Worm (Caenorhabditis elegans) whole organism, dauer: Measurements from ENCODE around the gene F21H7.12.

Experiments used
- unc-62 ChIP-seq: sonication (generic microtip); optimal IDR thresholded peaks from 2 replicates; lab custom pipeline; 2017; ENCODE audit warnings: missing biosample characterization, missing genetic modification reagents, missing genetic modification characterization

F21H7.12 gene

DNA sequence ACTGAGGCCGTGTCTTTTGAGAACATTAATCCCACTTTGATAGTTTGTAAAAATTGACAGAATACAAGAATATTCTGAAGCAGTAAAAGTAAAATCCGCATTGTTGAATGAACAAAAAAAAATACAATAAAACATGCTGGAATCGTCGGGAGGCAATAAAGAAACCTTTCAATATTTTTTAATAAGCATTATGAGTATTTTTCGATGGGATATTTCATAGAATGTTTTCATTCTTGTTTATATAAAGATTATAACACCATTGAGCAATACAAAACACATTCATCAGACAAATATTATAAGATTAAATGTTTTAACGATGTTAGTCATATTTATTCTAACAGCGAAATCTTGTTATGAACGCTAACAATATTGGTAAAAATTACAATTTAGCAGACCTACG is 23.7 kb downstream of the F21H7.12 start, which contains the start of gene gcy-20:
TSS of gene gcy-20 (minus strand) at position 101 of the 400 bp plus-strand sequence.
- no peak for TF ChIP-seq unc-62

DNA sequence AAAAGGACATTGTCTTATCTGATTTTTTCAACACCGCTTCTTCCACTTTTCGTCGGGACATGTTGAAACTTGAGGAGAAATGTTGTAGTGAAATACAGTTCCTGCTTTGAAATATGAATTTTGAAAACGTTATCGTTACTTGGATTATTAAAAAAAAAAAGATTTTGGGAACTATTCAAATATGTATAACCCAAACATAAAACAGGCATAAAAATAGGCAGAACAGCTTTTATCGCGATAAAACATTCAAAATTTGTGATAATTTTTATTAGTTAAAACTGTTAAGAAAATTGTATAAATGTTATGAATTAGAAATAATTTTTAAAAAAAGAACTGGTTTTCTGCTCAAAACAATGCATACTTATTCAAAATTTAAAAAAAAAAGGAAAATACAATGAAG is 26.4 kb downstream of the F21H7.12 start, which contains the start of gene bgnt-1.3:
TSS of gene bgnt-1.3 (minus strand) at position 101 of the 400 bp plus-strand sequence.
- no peak for TF ChIP-seq unc-62

DNA sequence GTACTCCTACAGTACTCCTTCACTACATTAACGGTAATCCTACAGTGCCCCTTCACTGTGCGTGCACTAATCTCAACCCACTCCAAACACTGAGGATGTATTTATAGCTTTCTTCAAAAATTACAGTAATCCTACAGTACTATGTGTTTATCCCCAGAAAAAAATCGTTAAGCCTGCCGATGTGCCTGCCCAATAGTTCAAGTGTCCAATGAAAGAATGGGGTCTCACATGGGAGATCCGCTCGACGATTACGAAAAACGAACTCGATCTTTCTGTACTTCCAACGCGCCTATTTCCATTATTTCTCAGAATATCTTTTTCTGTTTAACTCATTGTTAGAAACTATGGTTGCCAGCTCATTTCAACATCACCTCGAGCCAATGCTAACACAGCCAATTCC is 28.2 kb downstream of the F21H7.12 start, which contains the start of gene nhr-218:
TSS of gene nhr-218 (plus strand) at position 301 of the 400 bp plus-strand sequence.
- no peak for TF ChIP-seq unc-62

DNA sequence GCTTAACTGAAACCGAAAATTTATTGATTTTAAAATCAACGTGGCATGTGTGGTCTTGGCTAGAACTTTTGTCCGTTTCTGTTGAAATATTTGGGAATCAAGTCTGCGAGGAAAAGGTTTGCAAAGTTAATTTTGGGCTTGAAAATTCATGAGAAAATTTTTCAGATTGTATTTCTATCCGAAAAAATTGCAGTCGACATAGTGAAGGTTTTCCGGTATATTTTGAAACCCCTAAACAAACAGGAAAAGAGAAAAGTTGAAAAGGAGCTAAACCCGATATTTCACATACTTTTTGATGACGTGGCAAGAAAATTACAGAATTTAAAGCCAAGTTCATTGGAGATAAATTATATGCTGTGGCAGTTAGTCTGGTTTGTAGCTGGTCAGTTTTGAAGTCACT is 29.7 kb downstream of the F21H7.12 start, which contains the start of gene nhr-127:
TSS of gene nhr-127 (plus strand) at position 301 of the 400 bp plus-strand sequence.
- no peak for TF ChIP-seq unc-62

DNA sequence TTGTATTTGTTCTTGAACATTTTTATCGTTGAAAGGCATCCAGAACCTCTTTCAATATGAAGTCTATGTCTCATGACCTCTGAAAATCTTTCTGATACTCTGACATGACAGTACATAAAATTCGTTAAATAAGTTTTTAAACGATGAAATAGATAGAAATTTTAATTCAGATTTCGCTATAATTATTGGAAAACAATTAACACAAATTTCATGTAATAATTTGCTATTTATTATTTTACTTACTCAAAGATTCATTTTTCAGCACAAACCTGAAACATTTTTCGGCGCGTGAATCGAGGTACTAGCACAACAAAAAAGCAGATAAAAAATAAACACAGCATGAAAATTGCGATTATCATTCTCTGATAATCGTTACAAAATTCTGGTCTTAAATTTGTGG is 36.5 kb downstream of the F21H7.12 start, which contains the start of gene T13F3.4:
TSS of gene T13F3.4 (minus strand) at position 101 of the 400 bp plus-strand sequence.
- no peak for TF ChIP-seq unc-62

DNA sequence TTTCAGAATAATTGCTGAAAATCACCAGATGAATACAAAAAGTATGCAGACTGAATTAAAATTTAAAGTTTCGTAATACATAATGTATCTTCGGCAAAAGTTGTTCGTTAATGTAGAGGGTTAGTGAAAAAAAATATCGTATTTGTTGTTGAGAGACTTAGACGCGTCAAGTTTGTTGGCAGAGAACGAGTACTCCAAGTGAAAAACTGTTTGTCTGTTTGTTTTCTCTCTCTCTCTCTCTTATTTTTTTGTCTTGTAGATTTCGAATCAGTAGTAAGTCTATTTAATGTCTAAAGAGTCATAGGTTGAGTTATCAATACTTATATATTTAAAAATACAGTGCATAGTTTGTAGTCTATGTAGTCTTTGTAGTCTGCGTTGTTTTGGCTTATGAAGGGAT is 39.6 kb downstream of the F21H7.12 start, which contains the start of the genes fbxa-2 and T13F3.8:
TSS of gene fbxa-2 (minus strand) at position 101 of the 400 bp plus-strand sequence.
TSS of gene T13F3.8 (plus strand) at position 245 of the 400 bp plus-strand sequence.
- TF ChIP-seq unc-62 = no peak

DNA sequence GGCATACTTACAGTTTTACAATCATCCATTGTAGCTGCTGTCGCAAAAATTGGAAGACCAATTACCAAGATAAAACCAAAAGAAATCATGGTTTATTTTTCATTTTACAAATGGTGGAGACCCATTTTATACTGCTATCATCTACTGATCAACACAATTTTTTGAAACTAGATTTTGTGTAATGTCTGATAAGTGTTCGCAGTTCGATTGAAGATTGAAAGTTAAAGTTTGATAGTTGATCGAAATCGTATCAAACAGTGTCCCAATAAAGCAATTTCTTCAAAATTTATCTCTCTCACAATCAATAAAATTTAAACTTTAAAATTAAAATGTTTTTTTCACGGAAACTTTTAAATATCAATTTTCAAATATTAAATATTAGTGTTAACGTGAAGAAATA is 41.2 kb downstream of the F21H7.12 start, which contains the start of gene T13F3.6:
TSS of gene T13F3.6 (minus strand) at position 101 of the 400 bp plus-strand sequence.
- no peak for TF ChIP-seq unc-62

DNA sequence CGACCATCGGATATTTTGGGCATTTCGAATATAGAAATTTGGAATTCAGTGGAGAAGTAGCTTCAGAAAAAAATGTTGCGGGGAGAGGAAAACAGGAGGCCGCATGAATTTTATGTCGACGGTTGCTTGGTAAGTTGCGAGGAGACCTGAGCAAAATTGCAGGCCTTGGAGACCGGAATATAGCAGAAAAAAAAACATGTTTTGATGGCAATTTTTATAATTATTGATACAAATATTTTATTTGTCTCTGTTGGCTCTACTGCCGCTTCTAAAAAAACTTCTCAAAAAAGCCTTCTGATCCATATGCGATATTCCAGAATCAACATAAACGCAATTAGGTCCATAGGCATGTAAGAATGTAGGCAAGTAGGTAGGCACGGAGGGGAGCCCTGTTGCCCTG is 45.4 kb downstream of the F21H7.12 start, which contains the start of gene pacl-1:
TSS of gene pacl-1 (minus strand) at position 101 of the 400 bp plus-strand sequence.
- no peak for TF ChIP-seq unc-62

DNA sequence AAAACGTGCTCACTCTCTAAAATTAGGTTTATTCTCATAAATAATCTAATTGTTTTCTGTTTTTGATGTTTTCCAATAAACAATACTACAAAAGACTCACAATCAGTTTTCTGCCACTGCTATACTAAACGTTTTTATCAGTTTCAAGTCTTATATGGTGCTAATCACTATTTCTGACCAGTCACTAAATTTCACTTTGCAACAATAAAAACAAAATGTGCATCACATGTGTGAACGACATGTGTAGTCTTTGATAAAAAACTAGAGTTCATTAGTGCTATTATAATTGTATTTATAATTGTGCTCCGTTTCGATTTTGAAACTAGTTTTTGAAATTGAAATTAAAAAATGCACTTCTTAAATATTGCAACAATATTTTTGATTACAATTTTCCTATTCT is 48.0 kb downstream of the F21H7.12 start, which contains the start of gene cyp-37B1:
TSS of gene cyp-37B1 (plus strand) at position 199 of the 400 bp plus-strand sequence.
- TF ChIP-seq unc-62 = no peak
